Fruit fly (Drosophila melanogaster): Measurements from ENCODE around the gene Papst2.

Gene Papst2

dm6 chr3L:17045431-17046238, 3.0 kb downstream of the Papst2 start, which contains the start of gene TpnC73F:
Gene TpnC73F, plus strand, starts transcription at chr3L:17046063.
- TF ChIP-seq CG14441 (GFP tag; IDR thresholded peaks at IDR 0.05) = 0 out of 2 replicates have a peak, but pooled peaks have one; percentile 23
- 0 out of 4 replicates have a peak, but pooled peaks have one; percentile 42 for TF ChIP-seq chinmo (GFP tag; IDR thresholded peaks at IDR 0.05; ENCODE audit: partially characterized antibody)
- TF ChIP-seq CG12769 (tag; optimal IDR thresholded peaks at IDR 0.05) = peak; percentile 96
- TF ChIP-seq CG10543 (GFP tag; optimal IDR thresholded peaks at IDR 0.05) = peak; percentile 95
- TF ChIP-seq CG6689 (GFP tag; IDR thresholded peaks at IDR 0.05) = no peak
- TF ChIP-seq z (GFP tag; IDR thresholded peaks at IDR 0.05) = 0 out of 3 replicates have a peak, but pooled peaks have one; percentile 35
- no peak for TF ChIP-seq NC2α (GFP tag; optimal IDR thresholded peaks at IDR 0.05)
- 0 out of 2 replicates have a peak, but pooled peaks have one; percentile 22 for TF ChIP-seq Bgb (GFP tag; IDR thresholded peaks at IDR 0.05; ENCODE audit: partially characterized antibody)
- TF ChIP-seq CG3847 (GFP tag; IDR thresholded peaks at IDR 0.05) = peak; percentile 14; the same call in 1 of the 2 replicates
- TF ChIP-seq CG6175 (GFP tag; IDR thresholded peaks at IDR 0.05) = peak; percentile 59; the same call in 1 of the 3 replicates
- no peak for TF ChIP-seq sc (optimal IDR thresholded peaks at IDR 0.05)
- no peak for TF ChIP-seq sc (GFP tag; optimal IDR thresholded peaks at IDR 0.05)
- TF ChIP-seq CG31365 (tag; optimal IDR thresholded peaks at IDR 0.05) = no peak
- TF ChIP-seq CG7928 (GFP tag; optimal IDR thresholded peaks at IDR 0.05) = peak; percentile 2
- TF ChIP-seq sd (tag; optimal IDR thresholded peaks at IDR 0.05) = peak; percentile 78
- TF ChIP-seq crol (GFP tag; IDR thresholded peaks at IDR 0.05) = peak; percentile 59; the same call in 1 of the 2 replicates
- no peak for TF ChIP-seq gce (GFP tag; IDR thresholded peaks at IDR 0.05)
- peak; percentile 98 for TF ChIP-seq sr (GFP tag; IDR thresholded peaks at IDR 0.05)
- peak; percentile 51 for TF ChIP-seq kah (GFP tag; optimal IDR thresholded peaks at IDR 0.05)
- TF ChIP-seq Ets65A (GFP tag) = peak; percentile 11
- TF ChIP-seq twi (tag; optimal IDR thresholded peaks at IDR 0.05) = peak; percentile 57
- peak; percentile 91 for TF ChIP-seq Deaf1 (tag; optimal IDR thresholded peaks at IDR 0.05)
- no peak for TF ChIP-seq CG8388 (GFP tag; optimal IDR thresholded peaks at IDR 0.05)
- no peak for TF ChIP-seq unpg (GFP tag; optimal IDR thresholded peaks at IDR 0.05)
- TF ChIP-seq ci (GFP tag; IDR thresholded peaks at IDR 0.05) = 0 out of 3 replicates have a peak, but pooled peaks have one; percentile 49
- TF ChIP-seq BtbVII (GFP tag; optimal IDR thresholded peaks at IDR 0.05) = no peak
- peak; percentile 67; the same call in 1 of the 3 replicates for TF ChIP-seq so (GFP tag; IDR thresholded peaks at IDR 0.05)

- TF ChIP-seq CG10543 (GFP tag; optimal IDR thresholded peaks at IDR 0.05) (peak; percentile 33), Tbp (GFP tag; optimal IDR thresholded peaks at IDR 0.05) (no peak), CG6765 (GFP tag; optimal IDR thresholded peaks at IDR 0.05) (no peak), cwo (GFP tag; optimal IDR thresholded peaks at IDR 0.05) (peak; percentile 21), CG6689 (GFP tag; IDR thresholded peaks at IDR 0.05) (no peak), scrt (GFP tag; optimal IDR thresholded peaks at IDR 0.05) (peak; percentile 62), Hmr (GFP tag; optimal IDR thresholded peaks at IDR 0.05) (peak; percentile 42), Ets65A (GFP tag) (peak; percentile 39), ci (GFP tag; IDR thresholded peaks at IDR 0.05) (peak; percentile 68; the same call in 2 of the 3 replicates), grau (tag; optimal IDR thresholded peaks at IDR 0.05) (peak; percentile 6), kah (GFP tag; optimal IDR thresholded peaks at IDR 0.05) (peak; percentile 92), Blimp-1 (GFP tag; optimal IDR thresholded peaks at IDR 0.05) (peak; percentile 60), odd (GFP tag; optimal IDR thresholded peaks at IDR 0.05) (peak; percentile 33), Poxn (GFP tag; IDR thresholded peaks at IDR 0.05) (no peak), nerfin-1 (tag; optimal IDR thresholded peaks at IDR 0.05) (peak; percentile 56), lola (GFP tag; optimal IDR thresholded peaks at IDR 0.05) (peak in 1 of 3 experiments; percentile 32), Rfx (GFP tag; IDR thresholded peaks at IDR 0.05) (0 out of 2 replicates have a peak, but pooled peaks have one; percentile 5), CG8281 (tag; optimal IDR thresholded peaks at IDR 0.05) (peak; percentile 40), sens (GFP tag) (peak; percentile 67), Bgb (GFP tag; IDR thresholded peaks at IDR 0.05; ENCODE audit: partially characterized antibody) (0 out of 2 replicates have a peak, but pooled peaks have one; percentile 33), nau (GFP tag; optimal IDR thresholded peaks at IDR 0.05) (peak; percentile 64), ara (GFP tag; IDR thresholded peaks at IDR 0.05) (0 out of 2 replicates have a peak, but pooled peaks have one; percentile 36), CG10274 (GFP tag; optimal IDR thresholded peaks at IDR 0.05) (peak; percentile 12), onecut (GFP tag; IDR thresholded peaks at IDR 0.05) (no peak), zfh1 (GFP tag; IDR thresholded peaks at IDR 0.05) (peak; percentile 53; the same call in 1 of the 3 replicates), CG18619 (GFP tag; optimal IDR thresholded peaks at IDR 0.05) (peak; percentile 5)
Measured at dm6 chr3L:17047811-17048239, 5.2 kb downstream of the Papst2 start.

Measured in whole organism, embryonic.